Worm (Caenorhabditis elegans) whole organism, L2 larva: Measurements from ENCODE around the gene cah-4.

ENCODE experiments used
- F13H6.1 ChIP-seq: sonication (generic microtip); optimal IDR thresholded peaks from 2 replicates; lab custom pipeline; 2016; ENCODE audit warnings: missing genetic modification characterization, missing compliant biosample characterization
- R02D3.7 ChIP-seq: fragments of 150-350 bp; optimal IDR thresholded peaks from 2 replicates; lab custom pipeline; 2014; ENCODE audit warnings: missing biosample characterization, missing genetic modification characterization
- Y55F3AM.14 ChIP-seq: fragments of 200-800 bp; sonication (Bioruptor generic); optimal IDR thresholded peaks from 2 replicates; lab custom pipeline; 2018; ENCODE audit warnings: mild to moderate bottlenecking, missing genetic modification characterization, missing compliant biosample characterization
- alr-1 ChIP-seq: fragments of 150-350 bp; optimal IDR thresholded peaks from 2 replicates; lab custom pipeline; 2014; ENCODE audit warnings: missing biosample characterization, missing genetic modification characterization
- aly-2 ChIP-seq: fragments of 150-350 bp; optimal IDR thresholded peaks from 2 replicates; lab custom pipeline; 2014; ENCODE audit warnings: missing biosample characterization, missing genetic modification characterization
- ama-1 ChIP-seq: fragments of 150-350 bp; optimal IDR thresholded peaks from 2 replicates; lab custom pipeline; 2018; ENCODE audit warnings: inconsistent platforms
- blmp-1 ChIP-seq: sonication (generic microtip); optimal IDR thresholded peaks from 2 replicates; lab custom pipeline; 2017; ENCODE audit warnings: missing genetic modification characterization, mild to moderate bottlenecking, missing compliant biosample characterization, antibody characterized with exemption, moderate library complexity; ENCODE audit not compliant: insufficient read depth
- ceh-16 ChIP-seq: fragments of 150-350 bp; optimal IDR thresholded peaks from 2 replicates; lab custom pipeline; 2014; ENCODE audit warnings: missing biosample characterization, missing genetic modification characterization
- ceh-82 ChIP-seq: fragments of 150-350 bp; optimal IDR thresholded peaks from 2 replicates; lab custom pipeline; 2014; ENCODE audit warnings: missing biosample characterization, missing genetic modification characterization
- crh-2 ChIP-seq: sonication (generic microtip); optimal IDR thresholded peaks from 2 replicates; lab custom pipeline; 2017; ENCODE audit warnings: missing biosample characterization, missing genetic modification characterization
- dmd-4 ChIP-seq: sonication (generic microtip); optimal IDR thresholded peaks from 2 replicates; lab custom pipeline; 2017; ENCODE audit warnings: missing biosample characterization, missing genetic modification characterization
- egl-27 ChIP-seq: sonication (generic microtip); optimal IDR thresholded peaks from 3 replicates; lab custom pipeline; 2017; ENCODE audit warnings: missing biosample characterization, missing genetic modification reagents, missing genetic modification characterization
- elt-1 ChIP-seq: fragments of 150-350 bp; optimal IDR thresholded peaks from 2 replicates; lab custom pipeline; 2014; ENCODE audit warnings: missing biosample characterization, missing genetic modification characterization
- elt-3 ChIP-seq: sonication (generic microtip); optimal IDR thresholded peaks from 2 replicates; lab custom pipeline; 2017; ENCODE audit warnings: missing biosample characterization, missing genetic modification characterization
- fos-1 ChIP-seq: fragments of 150-350 bp; optimal IDR thresholded peaks from 2 replicates; lab custom pipeline; 2014; ENCODE audit warnings: missing biosample characterization, missing genetic modification characterization
- gmeb-1 ChIP-seq: fragments of 150-350 bp; optimal IDR thresholded peaks from 2 replicates; lab custom pipeline; 2014; ENCODE audit warnings: missing biosample characterization, missing genetic modification characterization
- lin-11 ChIP-seq: fragments of 150-350 bp; sonication (generic microtip); optimal IDR thresholded peaks from 2 replicates; lab custom pipeline; 2014; ENCODE audit warnings: missing biosample characterization, missing genetic modification characterization, inconsistent platforms, mixed read lengths
- lin-13 ChIP-seq: fragments of 150-350 bp; optimal IDR thresholded peaks from 2 replicates; lab custom pipeline; 2014; ENCODE audit warnings: missing biosample characterization, missing genetic modification reagents, missing genetic modification characterization
- lin-39 ChIP-seq: fragments of 150-350 bp; optimal IDR thresholded peaks from 2 replicates; lab custom pipeline; 2014; ENCODE audit warnings: missing biosample characterization, missing genetic modification reagents, missing genetic modification characterization
- lsy-2 ChIP-seq, 2 experiments: fragments of 150-350 bp in 1 of 2; sonication (generic microtip) in 1 of 2; optimal IDR thresholded peaks; 2 replicates each; lab custom pipeline; 2014 to 2017; ENCODE audit warnings: missing biosample characterization in 2 of 2, missing genetic modification characterization in 2 of 2
- mab-5 ChIP-seq: fragments of 150-350 bp; optimal IDR thresholded peaks from 2 replicates; lab custom pipeline; 2014; ENCODE audit warnings: missing biosample characterization, missing genetic modification characterization
- mbf-1 ChIP-seq: sonication (generic microtip); optimal IDR thresholded peaks from 2 replicates; lab custom pipeline; 2017; ENCODE audit warnings: missing biosample characterization, missing genetic modification characterization
- mdl-1 ChIP-seq, 2 experiments: fragments of 150-350 bp in 1 of 2; sonication (generic microtip) in 1 of 2; optimal IDR thresholded peaks; 2 replicates each; lab custom pipeline; 2017; ENCODE audit warnings: missing biosample characterization in 2 of 2, missing genetic modification characterization in 2 of 2
- nhr-11 ChIP-seq: fragments of 150-350 bp; optimal IDR thresholded peaks from 2 replicates; lab custom pipeline; 2014; ENCODE audit warnings: missing biosample characterization, missing genetic modification characterization
- nhr-12 ChIP-seq: fragments of 150-350 bp; optimal IDR thresholded peaks from 2 replicates; lab custom pipeline; 2014; ENCODE audit warnings: missing biosample characterization, missing genetic modification characterization
- nhr-129 ChIP-seq: fragments of 150-350 bp; optimal IDR thresholded peaks from 2 replicates; lab custom pipeline; 2014; ENCODE audit warnings: missing biosample characterization, missing genetic modification characterization
- nhr-21 ChIP-seq: fragments of 150-350 bp; optimal IDR thresholded peaks from 2 replicates; lab custom pipeline; 2014; ENCODE audit warnings: missing biosample characterization, missing genetic modification characterization
- nhr-237 ChIP-seq: fragments of 150-350 bp; optimal IDR thresholded peaks from 2 replicates; lab custom pipeline; 2014; ENCODE audit warnings: missing biosample characterization, missing genetic modification characterization
- nhr-25 ChIP-seq: fragments of 150-350 bp; sonication (generic microtip); optimal IDR thresholded peaks from 3 replicates; lab custom pipeline; 2014; ENCODE audit warnings: missing biosample characterization, missing genetic modification characterization
- nhr-6 ChIP-seq: fragments of 150-350 bp; optimal IDR thresholded peaks from 2 replicates; lab custom pipeline; 2014; ENCODE audit warnings: missing biosample characterization, missing genetic modification characterization
- nhr-77 ChIP-seq: fragments of 150-350 bp; optimal IDR thresholded peaks from 2 replicates; lab custom pipeline; 2014; ENCODE audit warnings: missing biosample characterization, missing genetic modification characterization
- sem-4 ChIP-seq: fragments of 150-350 bp; optimal IDR thresholded peaks from 2 replicates; lab custom pipeline; 2014; ENCODE audit warnings: missing biosample characterization, missing genetic modification reagents, missing genetic modification characterization
- skn-1 ChIP-seq: sonication (generic microtip); optimal IDR thresholded peaks from 2 replicates; lab custom pipeline; 2017; ENCODE audit warnings: missing biosample characterization, missing genetic modification characterization
- sma-3 ChIP-seq: sonication (generic microtip); optimal IDR thresholded peaks from 2 replicates; lab custom pipeline; 2016; ENCODE audit warnings: missing genetic modification reagents, missing genetic modification characterization, missing compliant biosample characterization
- sma-9 ChIP-seq, 2 experiments: fragments of 150-350 bp in 1 of 2; sonication (generic microtip) in 1 of 2; optimal IDR thresholded peaks; 2 replicates each; lab custom pipeline; 2014 to 2016; ENCODE audit warnings: missing genetic modification characterization in 2 of 2, mild to moderate bottlenecking in 1 of 2, missing biosample characterization in 1 of 2, missing compliant biosample characterization in 1 of 2, missing genetic modification reagents in 1 of 2, moderate library complexity in 1 of 2
- unc-39 ChIP-seq: fragments of 150-350 bp; optimal IDR thresholded peaks from 2 replicates; lab custom pipeline; 2014; ENCODE audit warnings: missing biosample characterization, missing genetic modification characterization
- unc-55 ChIP-seq: fragments of 150-350 bp; sonication (generic microtip); optimal IDR thresholded peaks from 3 replicates; lab custom pipeline; 2014; ENCODE audit warnings: missing biosample characterization, missing genetic modification reagents, missing genetic modification characterization
- unc-62 ChIP-seq: fragments of 150-350 bp; optimal IDR thresholded peaks from 2 replicates; lab custom pipeline; 2014; ENCODE audit warnings: missing biosample characterization, missing genetic modification reagents, missing genetic modification characterization
- zag-1 ChIP-seq: fragments of 150-350 bp; optimal IDR thresholded peaks from 2 replicates; lab custom pipeline; 2014; ENCODE audit warnings: missing biosample characterization, missing genetic modification characterization
- ztf-1 ChIP-seq: fragments of 200-800 bp; sonication (Bioruptor generic); conservative IDR thresholded peaks from 2 replicates; pipeline ENCODE4 v1.3.6; 2022; ENCODE audit warnings: missing genetic modification characterization, missing compliant biosample characterization
- ztf-11 ChIP-seq: sonication (generic microtip); optimal IDR thresholded peaks from 2 replicates; lab custom pipeline; 2017; ENCODE audit warnings: missing biosample characterization, missing genetic modification characterization
- ztf-4 ChIP-seq: fragments of 150-350 bp; optimal IDR thresholded peaks from 2 replicates; lab custom pipeline; 2014; ENCODE audit warnings: missing biosample characterization, missing genetic modification characterization

cah-4 gene

ce11 chrX:13569854-13570253, 27.5 kb downstream of the cah-4 start, which contains the start of gene R01E6.7:
TSS of gene R01E6.7 (minus strand) at chrX:13569954.
- TF ChIP-seq ztf-4 (tag; lab: Kevin White, UChicago) (no peak), aly-2 (no peak), unc-55 (GFP tag; lab: Kevin White, UChicago) (no peak), lin-11 (tag; lab: Kevin White, UChicago) (no peak), sma-9 (GFP tag; optimal IDR thresholded peaks at IDR 0.05; lab: Kevin White, UChicago) (no peak), sma-9 (tag; optimal IDR thresholded peaks at IDR 0.05; lab: Kevin White, UChicago) (no peak), unc-62 (GFP tag; lab: Kevin White, UChicago) (no peak)

ce11 chrX:13574029-13574428, 31.7 kb downstream of the cah-4 start:
- TF ChIP-seq nhr-237 (tag; lab: Kevin White, UChicago), result no peak
- TF ChIP-seq lsy-2 (tag; optimal IDR thresholded peaks at IDR 0.05; lab: Kevin White, UChicago), result no peak
- TF ChIP-seq ztf-4 (tag; lab: Kevin White, UChicago), result no peak
- TF ChIP-seq ceh-82 (tag; lab: Kevin White, UChicago), result no peak
- no peak for TF ChIP-seq unc-39 (tag; lab: Kevin White, UChicago)
- no peak for TF ChIP-seq mab-5 (tag; lab: Kevin White, UChicago)
- no peak for TF ChIP-seq ama-1
- TF ChIP-seq blmp-1 (tag; lab: Kevin White, UChicago), result no peak
- TF ChIP-seq ceh-16, result no peak

DNA sequence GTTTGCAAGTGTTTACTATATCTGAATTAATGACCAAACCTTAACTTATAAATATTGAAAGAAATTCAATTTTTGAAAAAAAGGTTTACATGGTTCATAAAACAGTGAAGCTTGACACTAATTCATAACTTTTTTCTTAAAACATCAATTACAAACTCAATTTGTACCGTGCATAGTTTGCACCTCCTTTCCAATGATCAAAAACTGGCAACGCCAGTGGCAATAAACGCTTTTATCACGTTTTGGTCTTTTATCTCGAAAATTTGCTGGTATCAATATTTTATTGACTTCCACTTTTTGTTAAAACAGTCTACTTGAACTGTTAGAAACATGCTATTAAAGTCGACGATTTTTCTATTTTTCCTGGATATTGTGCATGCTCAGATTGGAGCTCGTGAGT, 36.1 kb downstream of the cah-4 start, which contains the start of gene F54B11.11:
Gene F54B11.11, plus strand, starts transcription at position 301 of the 400 bp plus-strand sequence.
- no peak for TF ChIP-seq nhr-11 (tag; lab: Kevin White, UChicago)
- TF ChIP-seq sma-9 (GFP tag; optimal IDR thresholded peaks at IDR 0.05; lab: Kevin White, UChicago), result no peak
- no peak for TF ChIP-seq sma-9 (tag; optimal IDR thresholded peaks at IDR 0.05; lab: Kevin White, UChicago)
- TF ChIP-seq ztf-4 (tag; lab: Kevin White, UChicago), result no peak

DNA sequence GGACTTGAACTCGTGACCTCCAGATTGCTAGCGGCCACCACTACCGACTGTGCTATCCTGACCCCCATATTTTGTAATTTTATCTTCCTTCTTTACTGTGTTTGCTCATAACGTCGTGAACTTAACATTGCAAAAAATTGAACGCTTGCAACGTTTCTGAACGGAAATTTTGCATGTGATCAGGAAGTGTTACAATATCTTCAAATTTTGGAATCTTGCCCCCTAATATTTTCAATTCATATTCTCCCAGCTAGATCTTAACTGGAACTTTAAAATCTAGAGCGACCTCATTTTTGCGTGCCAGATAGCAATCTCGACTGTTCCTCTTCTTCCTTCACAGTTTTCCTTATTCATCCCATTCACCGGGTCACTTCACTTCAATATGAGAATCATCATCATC, 39.4 kb downstream of the cah-4 start, which contains the start of gene F54B11.10:
Gene F54B11.10, plus strand, starts transcription at position 301 of the 400 bp plus-strand sequence.
- no peak for TF ChIP-seq nhr-25 (tag; lab: Kevin White, UChicago)
- TF ChIP-seq fos-1 (tag; lab: Kevin White, UChicago), result no peak
- no peak for TF ChIP-seq nhr-6 (tag; lab: Kevin White, UChicago)
- TF ChIP-seq egl-27 (tag; lab: Kevin White, UChicago), result no peak
- no peak for TF ChIP-seq lin-11 (tag; lab: Kevin White, UChicago)
- no peak for TF ChIP-seq ceh-82 (tag; lab: Kevin White, UChicago)
- no peak for TF ChIP-seq elt-1 (tag; lab: Kevin White, UChicago)
- TF ChIP-seq lin-13 (GFP tag; lab: Kevin White, UChicago), result no peak

DNA sequence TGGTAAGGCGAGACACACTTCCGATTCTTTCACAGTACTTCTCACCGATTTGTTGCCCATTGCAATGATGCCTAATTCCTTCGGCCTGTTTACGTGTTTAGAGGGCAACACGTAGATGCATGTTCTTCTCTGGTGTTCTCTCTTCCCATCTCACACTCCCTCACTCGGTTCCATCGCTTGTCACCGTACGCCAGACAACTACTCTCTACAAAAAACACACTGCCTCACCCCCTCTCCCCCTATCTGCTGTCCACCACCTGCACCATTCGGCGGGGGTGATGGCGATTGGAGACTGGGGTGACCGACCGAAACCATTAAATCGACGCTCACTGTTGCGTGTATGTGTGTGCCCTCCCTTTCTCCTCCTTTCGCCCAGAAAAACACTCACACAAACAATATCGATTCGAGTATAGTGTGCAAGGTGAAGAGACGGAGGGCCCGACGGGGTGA, 41.5 kb downstream of the cah-4 start:
- TF ChIP-seq Y55F3AM.14, result no peak
- no peak for TF ChIP-seq dmd-4 (tag; lab: Kevin White, UChicago)
- TF ChIP-seq F13H6.1, result peak; percentile 65
- TF ChIP-seq mab-5 (tag; lab: Kevin White, UChicago), result peak; percentile 32
- no peak for TF ChIP-seq egl-27 (tag; lab: Kevin White, UChicago)
- TF ChIP-seq crh-2 (tag; lab: Kevin White, UChicago), result no peak
- TF ChIP-seq ztf-11, result no peak
- TF ChIP-seq mdl-1 (tag; optimal IDR thresholded peaks at IDR 0.05; lab: Kevin White, UChicago), result no peak
- TF ChIP-seq gmeb-1 (tag; lab: Kevin White, UChicago), result no peak
- peak; percentile 40 for TF ChIP-seq fos-1 (tag; lab: Kevin White, UChicago)
- no peak for TF ChIP-seq skn-1
- peak; percentile 48 for TF ChIP-seq lin-11 (tag; lab: Kevin White, UChicago)
- TF ChIP-seq R02D3.7, result no peak
- TF ChIP-seq sma-3 (GFP tag; lab: Kevin White, UChicago), result no peak
- TF ChIP-seq lin-13 (GFP tag; lab: Kevin White, UChicago), result no peak
- no peak for TF ChIP-seq nhr-77 (tag; lab: Kevin White, UChicago)
- peak in 1 of 2 experiments; percentile 12 for TF ChIP-seq lsy-2 (tag; optimal IDR thresholded peaks at IDR 0.05; lab: Kevin White, UChicago)
- TF ChIP-seq nhr-129 (tag; lab: Kevin White, UChicago), result peak; percentile 62
- no peak for TF ChIP-seq ztf-1 (GFP tag; lab: Robert Waterston, UW)
- peak; percentile 62 for TF ChIP-seq sem-4 (tag; lab: Kevin White, UChicago)
- no peak for TF ChIP-seq zag-1 (tag; lab: Kevin White, UChicago)
- TF ChIP-seq ama-1, result no peak
- TF ChIP-seq unc-55 (GFP tag; lab: Kevin White, UChicago), result peak; percentile 11
- TF ChIP-seq elt-1 (tag; lab: Kevin White, UChicago), result no peak
- no peak for TF ChIP-seq blmp-1 (tag; lab: Kevin White, UChicago)
- no peak for TF ChIP-seq nhr-6 (tag; lab: Kevin White, UChicago)
- TF ChIP-seq lin-39, result no peak
- TF ChIP-seq alr-1 (tag; lab: Kevin White, UChicago), result no peak
- TF ChIP-seq nhr-21 (tag; lab: Kevin White, UChicago), result no peak
- TF ChIP-seq mbf-1 (tag; lab: Kevin White, UChicago), result no peak
- no peak for TF ChIP-seq unc-62 (GFP tag; lab: Kevin White, UChicago)
- TF ChIP-seq elt-3 (tag; lab: Kevin White, UChicago), result no peak
- TF ChIP-seq nhr-12, result no peak
- peak; percentile 73 for TF ChIP-seq ceh-16
- no peak for TF ChIP-seq nhr-237 (tag; lab: Kevin White, UChicago)
- peak; percentile 73 for TF ChIP-seq nhr-25 (tag; lab: Kevin White, UChicago)
